Fruit fly (Drosophila melanogaster): ENCODE data around the gene Pitslre.

The Pitslre gene

dm6 chr3L:20787835-20788380 lies 16.6 kb downstream of the Pitslre start, which contains the start of gene CG11396 (continued):
- TF ChIP-seq dmrt99B (tag; optimal IDR thresholded peaks at IDR 0.05) (no peak), CG16813 (GFP tag; IDR thresholded peaks at IDR 0.05; ENCODE audit: partially characterized antibody) (peak; percentile 90), CG13287 (GFP tag; IDR thresholded peaks at IDR 0.05; ENCODE audit: partially characterized antibody) (peak; percentile 97), Pdp1 (GFP tag; optimal IDR thresholded peaks at IDR 0.05) (peak in 1 of 2 experiments; percentile 68), kah (GFP tag; optimal IDR thresholded peaks at IDR 0.05) (no peak), Hr78 (GFP tag; optimal IDR thresholded peaks at IDR 0.05) (no peak), E2f2 (GFP tag; IDR thresholded peaks at IDR 0.05) (peak; percentile 98), Mrtf (GFP tag; IDR thresholded peaks at IDR 0.05) (no peak), Dip2 (GFP tag; IDR thresholded peaks at IDR 0.05) (no peak), Sox100B (GFP tag; optimal IDR thresholded peaks at IDR 0.05) (no peak), gcm (GFP tag; optimal IDR thresholded peaks at IDR 0.05) (no peak), CG2116 (GFP tag; optimal IDR thresholded peaks at IDR 0.05) (peak; percentile 59), pros (GFP tag; optimal IDR thresholded peaks at IDR 0.05) (no peak), eyg (GFP tag; optimal IDR thresholded peaks at IDR 0.05) (no peak), Dip3 (GFP tag; optimal IDR thresholded peaks at IDR 0.05) (no peak), nom (GFP tag; optimal IDR thresholded peaks at IDR 0.05) (peak; percentile 8), tgo (GFP tag; IDR thresholded peaks at IDR 0.05) (no peak), sisA (GFP tag; IDR thresholded peaks at IDR 0.05) (no peak), CG17186 (GFP tag; optimal IDR thresholded peaks at IDR 0.05) (peak; percentile 4), CG8290 (GFP tag; optimal IDR thresholded peaks at IDR 0.05) (peak; percentile 24), CG8290 (tag; optimal IDR thresholded peaks at IDR 0.05) (no peak), CG7963 (GFP tag; IDR thresholded peaks at IDR 0.05; ENCODE audit: partially characterized antibody) (peak; percentile 94), Opbp (GFP tag; IDR thresholded peaks at IDR 0.05; ENCODE audit: partially characterized antibody) (peak; percentile 95), al (GFP tag; IDR thresholded peaks at IDR 0.05) (no peak), CG11695 (GFP tag; IDR thresholded peaks at IDR 0.05) (no peak), CG17361 (GFP tag; IDR thresholded peaks at IDR 0.05) (no peak), D (optimal IDR thresholded peaks at IDR 0.05) (no peak), D (GFP tag; optimal IDR thresholded peaks at IDR 0.05) (no peak), HLH4C (GFP tag; IDR thresholded peaks at IDR 0.05; ENCODE audit: partially characterized antibody) (peak; percentile 88), Spps (tag; optimal IDR thresholded peaks at IDR 0.05) (no peak), CG13296 (GFP tag; optimal IDR thresholded peaks at IDR 0.05) (no peak), br (optimal IDR thresholded peaks at IDR 0.05) (no peak), CG4617 (GFP tag; optimal IDR thresholded peaks at IDR 0.05; ENCODE audit: borderline replicate concordance) (peak; percentile 33), Dll (GFP tag; IDR thresholded peaks at IDR 0.05; ENCODE audit: partially characterized antibody) (peak; percentile 94), bigmax (GFP tag; optimal IDR thresholded peaks at IDR 0.05) (no peak), pum (GFP tag; optimal IDR thresholded peaks at IDR 0.05) (no peak), Adf1 (GFP tag; IDR thresholded peaks at IDR 0.05) (peak; percentile 40; the same call in 1 of the 2 replicates), CG3847 (GFP tag; IDR thresholded peaks at IDR 0.05) (peak; percentile 24; the same call in 1 of the 2 replicates), CG18619 (GFP tag; optimal IDR thresholded peaks at IDR 0.05) (no peak), cato (GFP tag; optimal IDR thresholded peaks at IDR 0.05; ENCODE audit: borderline replicate concordance) (no peak), Mes4 (GFP tag; optimal IDR thresholded peaks at IDR 0.05) (no peak), CG11085 (GFP tag; IDR thresholded peaks at IDR 0.05) (no peak), Six4 (GFP tag; optimal IDR thresholded peaks at IDR 0.05) (no peak), Med (GFP tag) (peak; percentile 81), CG3163 (GFP tag; optimal IDR thresholded peaks at IDR 0.05) (no peak), Ets65A (GFP tag) (no peak), repo (GFP tag; optimal IDR thresholded peaks at IDR 0.05) (no peak), phol (tag; optimal IDR thresholded peaks at IDR 0.05) (peak; percentile 14), CG3065 (GFP tag; optimal IDR thresholded peaks at IDR 0.05) (no peak), row (GFP tag; IDR thresholded peaks at IDR 0.05) (peak; percentile 45; the same call in 2 of the 3 replicates), btn (GFP tag; optimal IDR thresholded peaks at IDR 0.05) (no peak)

Data from whole organism, embryonic.